Fruit fly (Drosophila melanogaster): ENCODE results near the gene CG42717.

Gene CG42717

dm6 chr3L:16039063-16039462 is 6.1 kb upstream of the CG42717 start:
- TF ChIP-seq fru (optimal IDR thresholded peaks at IDR 0.05) (no peak), dm (GFP tag; optimal IDR thresholded peaks at IDR 0.05) (no peak), chinmo (GFP tag; IDR thresholded peaks at IDR 0.05; ENCODE audit: partially characterized antibody) (0 out of 4 replicates have a peak, but pooled peaks have one; percentile 25), CG42726 (GFP tag; IDR thresholded peaks at IDR 0.05; ENCODE audit: partially characterized antibody) (peak; percentile 36; the same call in 1 of the 2 replicates), Med (GFP tag) (peak; percentile 59), ham (GFP tag; IDR thresholded peaks at IDR 0.05) (no peak), CG16813 (GFP tag; IDR thresholded peaks at IDR 0.05; ENCODE audit: partially characterized antibody) (0 out of 3 replicates have a peak, but pooled peaks have one; percentile 8), Ets65A (GFP tag) (peak; percentile 72)

dm6 chr3L:16037690-16038332 is 4.8 kb upstream of the CG42717 start:
- TF ChIP-seq vvl (GFP tag; IDR thresholded peaks at IDR 0.05) (peak; percentile 86), psq (GFP tag; optimal IDR thresholded peaks at IDR 0.05) (no peak), CG11093 (GFP tag; IDR thresholded peaks at IDR 0.05) (no peak), chinmo (GFP tag; IDR thresholded peaks at IDR 0.05; ENCODE audit: partially characterized antibody) (0 out of 4 replicates have a peak, but pooled peaks have one; percentile 33), MBD-R2 (GFP tag; IDR thresholded peaks at IDR 0.05) (no peak), zfh1 (GFP tag; IDR thresholded peaks at IDR 0.05) (peak; percentile 43; the same call in 1 of the 3 replicates), CG2129 (GFP tag; IDR thresholded peaks at IDR 0.05; ENCODE audit: partially characterized antibody) (no peak), CG4424 (GFP tag; optimal IDR thresholded peaks at IDR 0.05) (no peak), ttk (GFP tag; IDR thresholded peaks at IDR 0.05) (no peak), CG3847 (GFP tag; IDR thresholded peaks at IDR 0.05) (no peak), Lhr (GFP tag; optimal IDR thresholded peaks at IDR 0.05) (no peak), CG9817 (tag; optimal IDR thresholded peaks at IDR 0.05) (no peak), corto (GFP tag; optimal IDR thresholded peaks at IDR 0.05) (no peak), Gug (GFP tag; IDR thresholded peaks at IDR 0.05) (no peak), Rfx (GFP tag; IDR thresholded peaks at IDR 0.05) (0 out of 2 replicates have a peak, but pooled peaks have one; percentile 16), CG17829 (tag; optimal IDR thresholded peaks at IDR 0.05) (no peak), B-H1 (GFP tag; IDR thresholded peaks at IDR 0.05) (no peak), CG32532 (GFP tag; IDR thresholded peaks at IDR 0.05) (0 out of 2 replicates have a peak, but pooled peaks have one; percentile 18), cas (GFP tag; IDR thresholded peaks at IDR 0.05) (no peak), Med (GFP tag) (peak; percentile 78), CG32767 (GFP tag; IDR thresholded peaks at IDR 0.05) (no peak), H15 (GFP tag; IDR thresholded peaks at IDR 0.05) (no peak), CG12071 (GFP tag; optimal IDR thresholded peaks at IDR 0.05) (peak; percentile 2), CG4404 (GFP tag; IDR thresholded peaks at IDR 0.05) (no peak), Pdp1 (GFP tag; optimal IDR thresholded peaks at IDR 0.05) (peak in 1 of 2 experiments; percentile 66), br (optimal IDR thresholded peaks at IDR 0.05) (no peak), ara (GFP tag; IDR thresholded peaks at IDR 0.05) (no peak), ci (GFP tag; IDR thresholded peaks at IDR 0.05) (peak; percentile 59; the same call in 1 of the 3 replicates), chm (GFP tag; IDR thresholded peaks at IDR 0.05) (0 out of 2 replicates have a peak, but pooled peaks have one; percentile 48), kni (GFP tag; optimal IDR thresholded peaks at IDR 0.05) (peak; percentile 47), rib (GFP tag; IDR thresholded peaks at IDR 0.05) (0 out of 2 replicates have a peak, but pooled peaks have one; percentile 8), CG6689 (GFP tag; IDR thresholded peaks at IDR 0.05) (peak; percentile 41; the same call in 1 of the 2 replicates), CG15269 (tag; optimal IDR thresholded peaks at IDR 0.05) (no peak), CG4820 (GFP tag; optimal IDR thresholded peaks at IDR 0.05) (no peak), CG30020 (tag; optimal IDR thresholded peaks at IDR 0.05) (no peak), CG34422 (GFP tag; IDR thresholded peaks at IDR 0.05) (0 out of 3 replicates have a peak, but pooled peaks have one; percentile 30), Drgx (GFP tag; IDR thresholded peaks at IDR 0.05) (peak; percentile 51), CG8924 (tag; optimal IDR thresholded peaks at IDR 0.05) (no peak), HLH3B (GFP tag; IDR thresholded peaks at IDR 0.05) (peak; percentile 4; the same call in 1 of the 2 replicates), z (GFP tag; IDR thresholded peaks at IDR 0.05) (0 out of 3 replicates have a peak, but pooled peaks have one; percentile 47), Side (GFP tag; optimal IDR thresholded peaks at IDR 0.05) (no peak), CG2875 (GFP tag; optimal IDR thresholded peaks at IDR 0.05) (no peak), CG6654 (GFP tag; optimal IDR thresholded peaks at IDR 0.05) (no peak)

Data from whole organism, embryonic.